Worm (Caenorhabditis elegans): Measurements from ENCODE around the gene rfc-2.

ce11 chrIV:1380350-1380749 lies 33.2 kb downstream of the rfc-2 start:
- TF ChIP-seq elt-2 (tag; optimal IDR thresholded peaks at IDR 0.05) (no peak), nhr-12 (tag; optimal IDR thresholded peaks at IDR 0.05) (no peak), lin-39 (tag; optimal IDR thresholded peaks at IDR 0.05) (no peak), jun-1 (tag; optimal IDR thresholded peaks at IDR 0.05) (no peak), nhr-237 (tag; optimal IDR thresholded peaks at IDR 0.05) (no peak), elt-3 (tag; optimal IDR thresholded peaks at IDR 0.05) (no peak), pha-4 (tag; optimal IDR thresholded peaks at IDR 0.05) (no peak), skn-1 (tag; optimal IDR thresholded peaks at IDR 0.05) (no peak), sea-2 (GFP tag; optimal IDR thresholded peaks at IDR 0.05) (no peak), snpc-4 (tag; optimal IDR thresholded peaks at IDR 0.05) (no peak)

All from whole organism, L3 larva.